Fruit fly (Drosophila melanogaster) whole organism, larva: ENCODE results near the gene sing.

Experiments
- noc ChIP-seq: fragments of 200-800 bp; sonication (Bioruptor generic); optimal IDR thresholded peaks from 3 replicates; lab custom pipeline; 2019; ENCODE audit warnings: missing biosample characterization, mild to moderate bottlenecking, missing genetic modification characterization, moderate library complexity

The sing gene

DNA sequence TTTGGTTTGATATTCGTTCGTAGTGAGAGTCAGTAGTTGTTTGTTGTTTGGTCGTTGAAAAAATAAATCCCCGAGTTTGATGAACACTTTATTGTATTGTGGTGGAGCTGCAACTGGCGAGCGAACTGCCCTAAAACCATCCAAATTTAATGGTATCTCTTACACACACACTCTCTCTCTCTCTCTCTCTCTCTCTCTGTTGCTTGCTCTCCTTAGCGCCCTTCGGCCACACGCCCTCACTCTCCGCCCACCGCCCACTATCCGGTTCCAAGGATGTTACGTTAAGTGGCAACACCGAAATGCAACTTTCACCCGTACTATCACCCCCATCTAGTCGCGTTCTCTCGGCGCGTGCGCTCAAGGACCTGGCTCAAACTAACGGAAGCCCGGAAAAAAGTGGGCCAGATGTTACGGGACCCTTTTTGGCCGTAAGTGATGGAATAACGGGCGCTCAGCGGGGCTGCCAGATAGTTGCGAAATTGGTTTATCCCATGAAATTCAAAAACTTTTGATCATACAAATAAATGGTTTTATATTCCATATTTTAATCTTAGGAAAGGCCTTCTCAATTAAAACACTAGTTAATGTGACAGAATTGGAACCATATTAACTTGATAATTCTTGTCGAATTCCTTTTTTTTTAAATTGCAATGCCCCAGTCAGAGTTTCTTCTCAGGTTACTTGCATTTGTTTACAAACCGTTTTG, 8.5 kb downstream of the sing start:
- no peak for TF ChIP-seq noc

DNA sequence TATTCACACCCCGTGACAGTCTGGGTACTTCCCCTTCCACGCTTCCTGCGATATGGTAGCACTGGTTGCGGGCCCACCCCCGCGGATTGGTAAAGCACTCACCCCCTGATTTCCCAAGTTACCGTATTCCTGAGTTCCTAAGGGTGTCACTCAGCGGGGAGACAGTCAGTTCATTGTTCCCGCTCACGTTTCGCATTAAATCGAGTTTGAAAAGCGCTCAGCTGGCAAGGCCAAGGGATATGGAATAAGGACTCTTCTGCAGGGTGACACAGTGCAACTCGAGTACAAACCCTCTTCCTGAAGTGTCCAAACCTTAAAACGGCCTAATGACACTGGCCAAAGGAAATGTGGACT, 9.0 kb downstream of the sing start:
- no peak for TF ChIP-seq noc

DNA sequence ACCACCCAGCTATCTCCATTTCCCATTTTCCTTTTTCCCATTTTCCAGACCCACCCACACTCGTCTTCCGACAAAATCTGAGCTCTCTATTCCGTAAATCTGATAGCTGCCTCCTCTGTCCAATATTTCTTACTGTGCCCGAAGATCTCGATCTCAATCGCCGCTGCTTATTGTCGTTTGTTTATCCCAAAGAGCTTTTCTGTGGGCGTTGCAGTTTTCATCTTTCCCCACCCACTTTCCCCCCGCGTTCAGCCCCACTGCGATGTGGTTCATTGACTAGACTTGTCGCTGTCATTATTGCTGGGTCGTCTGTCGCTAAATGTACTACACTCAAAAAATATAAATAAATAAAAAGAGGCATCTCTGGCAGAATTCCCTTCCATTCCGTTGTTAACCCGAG, 10.2 kb downstream of the sing start:
- no peak for TF ChIP-seq noc

DNA sequence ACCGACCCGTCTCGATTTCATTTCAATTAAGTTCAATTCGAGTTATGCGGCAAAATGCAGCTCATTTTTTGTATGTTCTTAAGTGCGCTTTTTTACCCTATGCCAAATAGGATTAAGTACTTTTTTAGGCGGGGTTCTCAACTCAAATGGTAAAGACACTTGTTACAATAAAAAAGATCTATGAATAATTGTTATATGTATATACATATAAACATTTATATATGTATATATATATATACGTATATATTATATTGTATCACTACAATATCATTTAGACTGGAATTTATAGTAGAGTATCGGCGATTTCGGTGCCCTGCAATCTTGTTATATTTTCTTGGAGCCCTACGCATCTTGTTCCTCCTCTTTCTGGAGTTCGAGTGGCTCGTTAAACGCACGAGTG, 10.9 kb downstream of the sing start:
- no peak for TF ChIP-seq noc

DNA sequence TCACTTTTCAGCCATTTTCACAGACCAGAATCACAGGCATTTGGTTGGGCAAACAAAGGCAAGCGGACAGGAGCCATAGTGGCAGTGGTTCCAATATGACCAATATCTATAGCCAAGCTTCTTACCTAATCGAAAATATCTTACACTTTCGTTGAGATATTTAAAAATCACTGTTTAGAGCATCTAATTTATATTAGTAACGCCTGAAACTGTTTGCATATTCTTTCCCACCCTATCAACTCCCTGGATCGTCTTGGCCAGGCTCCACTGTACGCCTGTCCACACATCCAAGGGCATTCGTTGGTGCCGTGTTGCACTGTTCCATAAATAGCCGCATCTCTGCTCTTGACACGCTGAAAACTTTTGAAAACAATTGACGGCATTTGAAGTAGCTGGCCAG, 11.4 kb downstream of the sing start:
- no peak for TF ChIP-seq noc

DNA sequence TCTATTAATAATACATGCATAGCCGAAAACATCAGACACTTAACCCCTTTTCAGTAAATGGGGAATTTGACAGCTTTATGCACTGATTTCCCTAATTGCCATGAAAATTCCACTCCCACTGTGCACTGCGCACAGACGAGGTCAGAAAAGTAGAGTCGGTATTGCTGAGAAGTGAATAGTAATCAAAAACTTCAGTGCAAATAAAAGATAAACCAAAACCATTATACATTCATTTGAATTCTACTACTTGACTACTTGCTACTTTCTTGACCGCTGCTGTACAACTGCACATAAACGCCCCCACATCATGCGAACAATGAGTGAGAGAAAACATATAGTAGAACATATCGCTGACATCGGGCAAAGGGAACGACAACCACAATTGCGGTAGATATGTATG, 12.3 kb downstream of the sing start:
- TF ChIP-seq noc: no peak

DNA sequence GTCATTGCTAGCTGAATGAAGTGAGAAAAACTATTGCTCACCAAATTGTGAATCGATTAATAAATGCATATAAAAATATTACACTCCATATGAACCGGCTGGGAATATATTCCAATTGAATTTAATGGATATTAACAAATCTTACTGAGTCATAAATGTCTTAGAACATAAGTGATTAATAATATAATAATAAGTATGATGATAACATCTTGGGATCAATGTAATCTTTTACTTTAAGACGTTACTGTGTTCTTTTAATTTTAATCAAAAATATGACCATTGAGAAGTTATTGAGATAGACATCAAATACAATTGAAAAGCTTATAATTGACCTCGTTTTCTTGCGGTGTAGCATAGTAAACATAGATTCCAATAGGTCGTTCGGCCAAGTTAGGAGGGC, 13.2 kb downstream of the sing start:
- peak; percentile 70 for TF ChIP-seq noc

DNA sequence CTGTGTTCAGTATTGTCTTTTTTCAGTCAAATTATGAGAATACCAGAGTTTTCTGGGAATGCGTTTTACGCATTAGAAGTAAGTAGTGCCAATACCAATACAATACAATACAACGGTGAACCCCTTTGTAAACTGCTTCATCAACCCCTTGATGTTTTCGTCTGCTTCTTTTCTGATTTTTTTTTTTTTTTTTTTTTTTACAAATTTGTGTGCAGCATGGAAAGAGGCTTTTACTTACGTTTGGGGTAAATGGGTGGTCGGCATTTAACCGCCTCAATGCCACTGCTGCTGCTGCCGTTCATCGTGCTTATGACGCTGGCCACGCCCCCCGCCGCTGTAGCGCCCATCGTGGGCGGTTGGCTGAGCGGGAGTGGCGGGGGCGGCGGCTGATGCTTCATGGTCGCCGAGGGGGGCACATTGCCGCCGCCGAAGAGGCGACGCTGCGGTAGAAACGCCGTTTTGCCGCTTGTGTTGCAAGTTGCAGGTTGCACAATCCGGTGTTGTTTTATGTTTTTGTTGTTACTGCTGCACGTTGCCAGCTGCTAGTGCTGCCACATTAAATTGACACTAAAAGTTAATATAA, 14.8 kb downstream of the sing start:
- no peak for TF ChIP-seq noc

DNA sequence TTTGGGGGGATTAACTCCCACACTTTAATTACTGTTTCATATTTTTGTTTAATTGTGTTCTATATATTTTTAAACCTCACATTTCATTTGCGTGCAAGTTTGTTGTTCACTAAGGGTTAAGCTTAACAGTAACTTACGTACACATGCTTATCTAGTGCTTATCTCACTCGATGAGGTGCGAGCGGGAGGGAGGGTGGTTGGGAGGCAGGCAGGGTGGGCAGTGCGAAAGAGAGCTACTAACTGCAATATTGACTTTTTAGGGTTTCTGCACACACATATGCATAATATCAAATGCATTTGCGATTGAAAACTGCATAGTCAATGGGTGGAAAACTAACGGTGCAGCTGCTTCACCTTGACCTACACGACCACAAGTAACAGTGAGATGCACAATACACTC, 15.4 kb downstream of the sing start:
- no peak for TF ChIP-seq noc

DNA sequence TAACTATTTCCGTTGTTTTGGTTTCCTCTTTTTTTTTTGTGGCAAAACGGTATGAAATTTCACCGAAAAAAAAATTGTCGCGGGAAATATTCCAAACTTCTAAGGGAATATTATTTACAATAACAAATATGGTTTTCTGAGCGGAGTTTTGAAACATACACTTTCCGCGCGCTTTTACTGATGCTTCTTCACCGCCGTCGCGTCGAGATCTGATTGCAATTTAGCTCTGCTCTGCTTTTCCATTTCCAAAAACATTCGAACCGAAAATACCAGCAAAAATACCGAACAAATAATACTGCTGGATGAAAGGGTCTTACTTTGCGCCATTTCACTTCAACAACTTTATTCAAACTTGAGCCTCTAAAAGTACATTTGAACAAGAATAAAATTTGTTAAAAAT, 15.9 kb downstream of the sing start, which contains the start of gene Septin4:
TSS of gene Septin4 (minus strand) at position 215 of the 400 bp plus-strand sequence.
- no peak for TF ChIP-seq noc

DNA sequence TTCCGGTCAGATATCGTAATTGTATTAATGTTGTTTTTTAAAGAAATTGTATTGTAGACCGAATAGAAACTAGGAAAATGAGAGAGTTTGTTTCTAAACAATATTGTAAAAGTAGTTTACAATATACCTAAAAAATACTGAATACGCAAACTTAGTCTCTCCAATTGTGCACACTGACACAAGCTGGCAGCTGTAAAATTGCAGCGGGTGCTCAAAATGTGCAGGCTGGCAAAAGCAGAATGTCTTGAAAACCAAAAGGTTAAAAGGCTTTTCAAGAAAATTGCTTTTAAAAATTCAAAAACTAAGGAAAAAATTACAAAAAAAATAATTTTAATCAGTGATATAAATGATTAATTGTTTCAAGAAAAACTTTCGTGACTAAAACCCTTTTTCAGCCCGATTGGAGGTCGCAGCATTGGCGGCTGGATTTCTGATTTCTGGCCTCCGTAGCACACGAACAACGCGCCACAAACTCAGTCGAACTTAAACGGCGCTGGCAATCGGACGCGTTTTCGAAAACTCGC, 16.6 kb downstream of the sing start, which contains the start of gene CG4678:
TSS of gene CG4678 (plus strand) at position 474 of the 524 bp plus-strand sequence.
- no peak for TF ChIP-seq noc

DNA sequence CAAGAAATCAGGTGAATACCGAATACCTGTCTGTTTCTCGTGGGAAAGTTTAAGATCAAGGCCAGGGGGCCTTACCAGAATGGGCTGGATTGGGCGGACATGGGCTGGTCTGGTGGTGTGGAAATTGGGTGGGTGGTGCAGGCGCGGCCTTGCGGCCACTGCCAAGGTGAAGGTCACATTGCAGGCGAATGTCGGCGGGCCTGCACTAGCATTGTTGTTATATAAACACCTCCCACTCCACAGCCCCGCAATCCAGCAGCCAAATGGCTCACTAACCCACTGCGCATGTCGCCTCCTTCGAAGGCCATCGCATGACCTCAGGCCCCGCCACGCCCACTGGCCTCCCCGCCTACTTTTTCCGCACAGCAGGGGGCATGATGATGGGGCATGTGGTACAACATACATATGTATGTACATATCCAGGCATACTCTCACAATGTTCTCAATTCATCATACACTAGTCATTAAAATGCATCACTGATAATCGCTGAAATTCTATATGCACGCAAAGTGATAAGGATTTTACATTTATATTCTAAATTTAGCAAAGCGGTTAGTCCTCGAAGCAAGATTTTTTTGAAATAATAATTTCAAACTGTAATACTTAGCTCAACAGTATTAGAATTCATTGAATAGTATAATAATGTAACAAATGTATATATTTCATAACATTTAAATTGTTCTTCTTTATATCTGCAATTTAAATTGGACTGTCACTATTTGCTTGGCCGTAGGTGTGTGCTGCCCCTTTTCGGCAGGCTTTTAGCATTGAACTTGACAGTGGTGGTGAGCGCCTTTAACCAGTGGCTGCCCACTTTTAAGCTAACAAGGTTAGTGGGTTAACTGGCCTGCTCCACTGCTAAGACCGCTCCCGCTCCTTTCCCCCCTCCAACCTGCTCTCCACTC, 17.8 kb downstream of the sing start:
- no peak for TF ChIP-seq noc

DNA sequence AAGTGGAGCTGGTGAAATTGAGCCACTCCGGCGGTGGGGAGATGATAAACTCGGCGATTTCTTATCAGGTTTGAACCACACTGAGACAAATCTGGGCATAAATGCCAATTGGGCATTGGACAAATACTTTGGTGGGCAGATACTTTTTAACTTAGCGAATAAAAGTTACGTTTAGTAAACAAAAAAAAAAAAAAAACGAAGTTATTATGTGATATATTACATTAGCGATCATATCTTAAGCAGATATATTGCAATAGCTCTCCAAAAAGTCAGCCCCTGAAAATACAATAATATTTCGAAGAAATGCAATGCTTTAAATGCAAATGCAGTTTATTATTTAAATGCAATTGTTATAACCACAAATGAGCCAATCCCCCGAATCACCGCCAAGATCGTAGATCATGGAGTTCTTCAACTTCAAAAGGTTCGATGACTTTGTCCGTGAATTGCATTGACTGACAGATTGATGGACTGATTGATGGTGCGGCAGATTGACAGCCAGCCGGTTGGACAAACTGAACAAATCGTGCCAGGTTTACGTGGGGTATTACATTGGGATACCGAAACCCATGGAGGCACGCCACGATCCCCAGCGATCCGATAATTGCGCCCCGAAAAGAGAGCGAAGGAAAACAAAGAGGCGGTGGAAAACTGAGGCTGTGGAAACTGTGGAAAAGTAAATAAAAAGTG, 18.9 kb downstream of the sing start:
- TF ChIP-seq noc: no peak

DNA sequence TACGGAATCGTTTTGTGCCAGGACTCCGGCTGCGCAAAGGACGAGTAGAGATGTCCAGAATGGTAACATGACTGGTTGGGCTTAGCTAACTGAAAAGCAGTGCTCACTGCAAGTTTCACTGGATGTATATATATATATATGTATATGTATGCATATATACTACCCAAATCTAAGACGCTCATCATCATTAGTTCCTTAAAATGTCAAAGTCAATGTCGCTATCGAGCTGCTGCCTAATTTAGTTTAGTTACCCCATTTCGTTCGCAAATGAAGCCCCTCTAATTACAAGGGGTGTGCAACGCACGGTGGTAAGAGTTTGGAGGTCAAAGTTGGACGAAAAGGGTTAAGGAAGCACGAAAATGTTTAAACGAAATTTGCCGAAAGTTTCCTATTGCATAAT, 21.0 kb downstream of the sing start, which contains the start of gene CG9676:
TSS of gene CG9676 (minus strand) at position 101 of the 400 bp plus-strand sequence.
- no peak for TF ChIP-seq noc

DNA sequence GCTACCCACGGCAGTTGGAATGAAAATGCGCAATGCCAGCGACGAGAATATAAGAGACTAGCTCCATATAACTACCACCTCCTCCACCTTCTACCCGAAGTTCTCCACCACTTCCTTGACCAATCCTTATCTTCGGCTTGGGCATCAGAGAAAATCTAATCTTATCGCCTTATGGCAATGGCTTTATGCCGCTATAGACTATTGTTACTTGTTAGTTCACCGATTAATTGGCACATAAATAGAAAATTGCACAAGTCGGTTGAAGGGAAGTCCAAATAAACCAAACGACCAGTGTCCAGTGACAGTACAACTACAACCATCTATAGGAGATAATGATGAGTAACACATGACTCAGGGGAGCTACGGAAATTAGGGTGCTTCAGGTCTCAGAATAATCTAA, 22.8 kb downstream of the sing start, which contains the start of gene sphe:
TSS of gene sphe (minus strand) at position 32 of the 400 bp plus-strand sequence.
- peak; percentile 8 for TF ChIP-seq noc

DNA sequence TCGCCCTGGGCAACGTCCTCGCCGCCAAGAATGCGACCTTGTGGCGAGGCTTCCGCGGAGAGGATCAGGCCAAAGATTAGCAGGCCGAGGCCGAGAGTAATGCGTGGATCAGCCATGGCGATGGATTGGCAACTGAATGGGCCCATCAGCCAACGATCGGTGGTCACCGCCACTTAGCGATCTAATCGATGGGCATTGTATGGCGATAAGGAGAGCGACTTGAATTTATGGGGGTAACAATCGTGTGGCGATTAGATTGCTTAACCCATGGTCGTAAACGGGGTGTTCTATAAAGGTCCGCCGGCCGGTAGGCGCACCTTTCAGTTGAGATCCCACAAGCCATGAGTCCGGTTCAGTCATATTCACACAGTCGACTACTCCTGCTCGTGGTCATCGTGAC, 24.6 kb downstream of the sing start, which contains the start of the genes CG9673 and CG4653:
TSS of gene CG9673 (minus strand) at position 138 of the 400 bp plus-strand sequence.
TSS of gene CG4653 (plus strand) at position 335 of the 400 bp plus-strand sequence.
- peak; percentile 7 for TF ChIP-seq noc
